Fruit fly (Drosophila melanogaster) whole organism, embryonic: ENCODE data around the gene CG31974.
A peak's percentile ranks its signal among the peaks of the same experiment; 100 is the strongest.

ENCODE experiments used
- B-H2 ChIP-seq: fragments of 200-800 bp; sonication (Bioruptor generic); optimal IDR thresholded peaks from 2 replicates; lab custom pipeline; 2018; ENCODE audit warnings: missing biosample characterization, mild to moderate bottlenecking, missing genetic modification characterization
- BEAF-32 ChIP-seq: fragments of 200-800 bp; sonication (Bioruptor generic); optimal IDR thresholded peaks from 3 replicates; lab custom pipeline; 2017; ENCODE audit warnings: missing biosample characterization, missing genetic modification characterization, mild to moderate bottlenecking, moderate library complexity, missing genetic modification reagents
- CG10267 ChIP-seq: fragments of 200-800 bp; sonication (Bioruptor generic); optimal IDR thresholded peaks from 2 replicates; lab custom pipeline; 2018; ENCODE audit warnings: missing biosample characterization, mild to moderate bottlenecking, missing genetic modification characterization, moderate library complexity
- CG12299 ChIP-seq: fragments of 200-800 bp; sonication (Bioruptor generic); optimal IDR thresholded peaks from 2 replicates; lab custom pipeline; 2018; ENCODE audit warnings: missing biosample characterization, mild to moderate bottlenecking, missing genetic modification characterization
- CG12659 ChIP-seq: fragments of 200-800 bp; sonication (Bioruptor generic); optimal IDR thresholded peaks from 3 replicates; lab custom pipeline; 2017; ENCODE audit warnings: mild to moderate bottlenecking, missing biosample characterization, missing genetic modification reagents, missing genetic modification characterization
- CG14710 ChIP-seq: fragments of 200-800 bp; sonication (Bioruptor generic); optimal IDR thresholded peaks from 3 replicates; lab custom pipeline; 2019; ENCODE audit warnings: missing biosample characterization, mild to moderate bottlenecking, missing genetic modification characterization, moderate library complexity
- CG15514 ChIP-seq: fragments of 200-800 bp; sonication (Bioruptor generic); optimal IDR thresholded peaks from 3 replicates; lab custom pipeline; 2017; ENCODE audit warnings: missing biosample characterization, missing genetic modification characterization, mild to moderate bottlenecking, moderate library complexity, missing genetic modification reagents
- CG15601 ChIP-seq: fragments of 200-800 bp; sonication (Bioruptor generic); optimal IDR thresholded peaks from 3 replicates; lab custom pipeline; 2019; ENCODE audit warnings: missing biosample characterization, mild to moderate bottlenecking, missing genetic modification characterization, moderate library complexity
- CG1603 ChIP-seq: fragments of 200-800 bp; sonication (Bioruptor generic); optimal IDR thresholded peaks from 2 replicates; lab custom pipeline; 2019; ENCODE audit warnings: missing biosample characterization, mild to moderate bottlenecking, missing genetic modification characterization, moderate library complexity
- CG1647 ChIP-seq: fragments of 200-800 bp; sonication (Bioruptor generic); optimal IDR thresholded peaks from 3 replicates; lab custom pipeline; 2016; ENCODE audit warnings: missing biosample characterization, missing genetic modification characterization
- CG17385 ChIP-seq: fragments of 200-800 bp; sonication (Bioruptor generic); optimal IDR thresholded peaks from 3 replicates; lab custom pipeline; 2018; ENCODE audit warnings: missing biosample characterization, mild to moderate bottlenecking, missing genetic modification characterization
- CG17912 ChIP-seq: fragments of 200-800 bp; sonication (Bioruptor generic); optimal IDR thresholded peaks from 2 replicates; lab custom pipeline; 2018; ENCODE audit warnings: missing biosample characterization, mild to moderate bottlenecking, missing genetic modification characterization
- CG18764 ChIP-seq: fragments of 200-800 bp; sonication (Bioruptor generic); optimal IDR thresholded peaks from 3 replicates; lab custom pipeline; 2016; ENCODE audit warnings: missing biosample characterization, missing genetic modification characterization
- CG4617 ChIP-seq: fragments of 200-800 bp; sonication (Bioruptor generic); optimal IDR thresholded peaks from 3 replicates; lab custom pipeline; 2016; ENCODE audit warnings: missing biosample characterization, missing genetic modification characterization, borderline replicate concordance
- CG7357 ChIP-seq: fragments of 200-800 bp; sonication (Bioruptor generic); IDR thresholded peaks from 3 replicates; pipeline ENCODE4 v1.3.6; 2022; ENCODE audit warnings: missing biosample characterization, missing genetic modification characterization
- CG8290 ChIP-seq, 3 experiments: fragments of 200-800 bp; sonication (Bioruptor generic); optimal IDR thresholded peaks; 2 replicates each; lab custom pipeline; 2016 to 2019; ENCODE audit warnings: missing biosample characterization in 3 of 3, missing genetic modification characterization in 3 of 3, mild to moderate bottlenecking in 2 of 3, moderate library complexity in 1 of 3
- CG9215 ChIP-seq: fragments of 200-800 bp; sonication (Bioruptor generic); IDR thresholded peaks from 2 replicates; pipeline ENCODE4 v1.3.6; 2022; ENCODE audit warnings: missing biosample characterization, missing genetic modification characterization
- CHES-1-like ChIP-seq: fragments of 200-800 bp; sonication (Bioruptor generic); optimal IDR thresholded peaks from 2 replicates; lab custom pipeline; 2016; ENCODE audit warnings: missing biosample characterization, missing genetic modification characterization
- Ets65A ChIP-seq: fragments of 200-800 bp; sonication (Bioruptor generic); peaks from one replicate; lab custom pipeline; 2016; ENCODE audit warnings: missing biosample characterization, missing genetic modification characterization
- Ets97D ChIP-seq: fragments of 200-800 bp; sonication (Bioruptor generic); optimal IDR thresholded peaks from 3 replicates; lab custom pipeline; 2016; ENCODE audit warnings: missing biosample characterization, missing genetic modification characterization
- HmgD ChIP-seq: fragments of 200-800 bp; sonication (Bioruptor generic); optimal IDR thresholded peaks from 3 replicates; lab custom pipeline; 2016; ENCODE audit warnings: missing biosample characterization, missing genetic modification characterization
- Lhr ChIP-seq: fragments of 200-800 bp; sonication (Bioruptor generic); optimal IDR thresholded peaks from 3 replicates; lab custom pipeline; 2017; ENCODE audit warnings: mild to moderate bottlenecking, missing biosample characterization, missing genetic modification reagents, missing genetic modification characterization
- MESR4 ChIP-seq: fragments of 200-800 bp; sonication (Bioruptor generic); optimal IDR thresholded peaks from 2 replicates; lab custom pipeline; 2018; ENCODE audit warnings: missing biosample characterization, mild to moderate bottlenecking, missing genetic modification characterization, moderate library complexity
- Med ChIP-seq: fragments of 200-800 bp; sonication (Bioruptor generic); peaks from one replicate; lab custom pipeline; 2016; ENCODE audit warnings: missing biosample characterization, missing genetic modification characterization, mild to moderate bottlenecking, inconsistent platforms, moderate library complexity
- Myb ChIP-seq: fragments of 200-800 bp; sonication (Bioruptor generic); optimal IDR thresholded peaks from 2 replicates; lab custom pipeline; 2016; ENCODE audit warnings: missing biosample characterization, missing genetic modification characterization
- NC2β ChIP-seq: fragments of 200-800 bp; sonication (Bioruptor generic); optimal IDR thresholded peaks from 2 replicates; lab custom pipeline; 2016; ENCODE audit warnings: missing biosample characterization, missing genetic modification characterization
- PHDP ChIP-seq: fragments of 200-800 bp; sonication (Bioruptor generic); optimal IDR thresholded peaks from 3 replicates; lab custom pipeline; 2018; ENCODE audit warnings: missing biosample characterization, mild to moderate bottlenecking, missing genetic modification characterization, moderate library complexity
- Sin3A ChIP-seq: fragments of >200 bp; optimal IDR thresholded peaks from 2 replicates; lab custom pipeline; 2018
- Sry-β ChIP-seq: fragments of 200-800 bp; sonication (Bioruptor generic); optimal IDR thresholded peaks from 2 replicates; lab custom pipeline; 2018; ENCODE audit warnings: missing biosample characterization, mild to moderate bottlenecking, missing genetic modification characterization, moderate library complexity
- Sry-δ ChIP-seq: fragments of 200-800 bp; sonication (Bioruptor generic); optimal IDR thresholded peaks from 2 replicates; lab custom pipeline; 2016; ENCODE audit warnings: missing biosample characterization, missing genetic modification characterization
- Ssrp ChIP-seq: fragments of 200-800 bp; sonication (Bioruptor generic); optimal IDR thresholded peaks from 2 replicates; lab custom pipeline; 2018; ENCODE audit warnings: missing biosample characterization, mild to moderate bottlenecking, missing genetic modification characterization, moderate library complexity
- amos ChIP-seq: fragments of 200-800 bp; sonication (Bioruptor generic); IDR thresholded peaks from 2 replicates; pipeline ENCODE4 v1.3.6; 2022; ENCODE audit warnings: missing biosample characterization, missing genetic modification characterization; ENCODE audit not compliant: partially characterized antibody
- gem ChIP-seq: fragments of 200-800 bp; sonication (Bioruptor generic); optimal IDR thresholded peaks from 2 replicates; lab custom pipeline; 2019; ENCODE audit warnings: missing biosample characterization, mild to moderate bottlenecking, missing genetic modification characterization, moderate library complexity
- gfzf ChIP-seq: fragments of 200-800 bp; sonication (Bioruptor generic); optimal IDR thresholded peaks from 2 replicates; lab custom pipeline; 2016; ENCODE audit warnings: missing biosample characterization, mild to moderate bottlenecking, missing genetic modification characterization, moderate library complexity
- gro ChIP-seq: fragments of 200-800 bp; sonication (Bioruptor generic); optimal IDR thresholded peaks from 2 replicates; lab custom pipeline; 2016; ENCODE audit warnings: missing biosample characterization, missing genetic modification characterization
- hb ChIP-seq: fragments of 200-800 bp; sonication (Bioruptor generic); IDR thresholded peaks from 3 replicates; pipeline ENCODE4 v1.3.6; 2022; ENCODE audit warnings: missing biosample characterization, missing genetic modification characterization; ENCODE audit not compliant: partially characterized antibody
- hkb ChIP-seq, 2 experiments: fragments of 200-800 bp in 1 of 2; fragments of >200 bp in 1 of 2; sonication (Bioruptor generic) in 1 of 2; IDR thresholded peaks in 1 of 2; optimal IDR thresholded peaks in 1 of 2; 2 replicates each; pipeline versions ENCODE4 v1.3.6 to Lab custom; 2017 to 2022; ENCODE audit warnings: missing biosample characterization in 1 of 2, missing genetic modification characterization in 1 of 2
- lilli ChIP-seq: fragments of 200-800 bp; sonication (Bioruptor generic); optimal IDR thresholded peaks from 3 replicates; lab custom pipeline; 2016; ENCODE audit warnings: missing biosample characterization, missing genetic modification characterization
- nerfin-1 ChIP-seq: fragments of 200-800 bp; sonication (Bioruptor generic); optimal IDR thresholded peaks from 3 replicates; lab custom pipeline; 2019; ENCODE audit warnings: missing biosample characterization, mild to moderate bottlenecking, missing genetic modification characterization, moderate library complexity
- org-1 ChIP-seq: fragments of 200-800 bp; sonication (Bioruptor generic); optimal IDR thresholded peaks from 2 replicates; lab custom pipeline; 2017; ENCODE audit warnings: missing biosample characterization, missing genetic modification characterization
- p53 ChIP-seq: fragments of 200-800 bp; sonication (Bioruptor generic); optimal IDR thresholded peaks from 2 replicates; lab custom pipeline; 2016; ENCODE audit warnings: missing biosample characterization, missing genetic modification characterization
- phol ChIP-seq: fragments of 200-800 bp; sonication (Bioruptor generic); optimal IDR thresholded peaks from 3 replicates; lab custom pipeline; 2018; ENCODE audit warnings: missing biosample characterization, mild to moderate bottlenecking, missing genetic modification characterization, moderate library complexity
- sd ChIP-seq: fragments of 200-800 bp; sonication (Bioruptor generic); optimal IDR thresholded peaks from 3 replicates; lab custom pipeline; 2018; ENCODE audit warnings: missing biosample characterization, mild to moderate bottlenecking, missing genetic modification characterization, moderate library complexity
- sens ChIP-seq: fragments of 200-800 bp; sonication (Bioruptor generic); peaks from one replicate; lab custom pipeline; 2016; ENCODE audit warnings: missing biosample characterization, missing genetic modification characterization
- sisA ChIP-seq: fragments of 200-800 bp; sonication (Bioruptor generic); IDR thresholded peaks from 2 replicates; pipeline ENCODE4 v1.3.6; 2022; ENCODE audit warnings: missing biosample characterization, missing genetic modification characterization
- sqz ChIP-seq: fragments of 200-800 bp; sonication (Bioruptor generic); optimal IDR thresholded peaks from 3 replicates; lab custom pipeline; 2018; ENCODE audit warnings: missing biosample characterization, mild to moderate bottlenecking, missing genetic modification characterization
- trem ChIP-seq: fragments of 200-800 bp; optimal IDR thresholded peaks from 3 replicates; lab custom pipeline; 2019; ENCODE audit warnings: missing biosample characterization, mild to moderate bottlenecking, missing genetic modification characterization, moderate library complexity
- twi ChIP-seq: fragments of 200-800 bp; optimal IDR thresholded peaks from 2 replicates; lab custom pipeline; 2019; ENCODE audit warnings: missing biosample characterization, mild to moderate bottlenecking, missing genetic modification characterization, moderate library complexity
- zen ChIP-seq: fragments of 200-800 bp; sonication (Bioruptor generic); optimal IDR thresholded peaks from 3 replicates; lab custom pipeline; 2018; ENCODE audit warnings: missing biosample characterization, mild to moderate bottlenecking, missing genetic modification characterization, moderate library complexity

Gene CG31974

DNA sequence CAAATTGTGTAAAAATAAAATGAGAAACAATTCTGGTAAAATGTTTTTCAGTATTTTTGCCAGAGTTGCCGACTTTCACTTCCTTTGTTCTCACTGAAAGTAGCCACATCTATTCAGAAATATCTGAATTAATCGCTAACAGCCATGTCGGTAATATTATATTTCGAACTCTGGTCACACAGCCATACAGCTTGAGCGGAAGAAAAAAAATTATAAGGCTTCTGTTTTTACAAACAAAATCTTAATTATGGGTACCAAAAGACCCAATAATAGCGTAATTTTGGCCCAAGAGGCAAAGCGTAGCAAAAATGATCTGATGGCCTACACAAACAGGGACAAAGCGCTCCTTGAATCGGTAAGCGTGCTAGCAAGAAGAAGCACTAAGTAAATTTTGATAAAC lies 13.1 kb upstream of the CG31974 start, which contains the start of gene CG3436:
Gene CG3436, plus strand, starts transcription at position 36 of the 400 bp plus-strand sequence.
- TF ChIP-seq sisA: no peak
- peak; percentile 73 for TF ChIP-seq CG15514
- peak; percentile 42 for TF ChIP-seq hkb (optimal IDR thresholded peaks at IDR 0.05; lab: Kevin White, UChicago)
- TF ChIP-seq hkb (GFP tag; IDR thresholded peaks at IDR 0.05; lab: Robert Waterston, UW): no peak
- TF ChIP-seq sqz (GFP tag; lab: Kevin White, UChicago): peak; percentile 70
- peak; percentile 58 for TF ChIP-seq Sry-δ (GFP tag; lab: Kevin White, UChicago)
- no peak for TF ChIP-seq CG8290 (GFP tag; optimal IDR thresholded peaks at IDR 0.05; lab: Kevin White, UChicago)
- peak in 1 of 2 experiments; percentile 38 for TF ChIP-seq CG8290 (tag; optimal IDR thresholded peaks at IDR 0.05; lab: Kevin White, UChicago)
- peak; percentile 82 for TF ChIP-seq Med
- TF ChIP-seq CG9215 (GFP tag; lab: Robert Waterston, UW): no peak
- TF ChIP-seq gfzf (GFP tag; lab: Kevin White, UChicago): peak; percentile 95
- TF ChIP-seq CG7357: peak; percentile 81; the same call in 2 of the 3 replicates
- peak; percentile 47 for TF ChIP-seq B-H2
- peak; percentile 67 for TF ChIP-seq HmgD (GFP tag; lab: Kevin White, UChicago)
- peak; percentile 27 for TF ChIP-seq PHDP (tag; lab: Kevin White, UChicago)
- peak; percentile 38 for TF ChIP-seq gro
- peak; percentile 59 for TF ChIP-seq trem
- TF ChIP-seq phol (tag; lab: Kevin White, UChicago): peak; percentile 52
- no peak for TF ChIP-seq twi
- TF ChIP-seq amos: no peak
- TF ChIP-seq Ets97D (GFP tag; lab: Kevin White, UChicago): peak; percentile 87
- peak; percentile 34 for TF ChIP-seq CG17912
- TF ChIP-seq lilli: peak; percentile 12
- peak; percentile 49 for TF ChIP-seq sd (tag; lab: Kevin White, UChicago)
- peak; percentile 9 for TF ChIP-seq zen (tag; lab: Kevin White, UChicago)
- TF ChIP-seq gem (tag; lab: Kevin White, UChicago): no peak
- TF ChIP-seq org-1 (GFP tag; lab: Kevin White, UChicago): no peak
- no peak for TF ChIP-seq CG18764 (GFP tag; lab: Kevin White, UChicago)
- peak; percentile 64 for TF ChIP-seq CG1603 (tag; lab: Kevin White, UChicago)
- TF ChIP-seq BEAF-32 (GFP tag; lab: Kevin White, UChicago): peak; percentile 71
- TF ChIP-seq Ets65A: peak; percentile 91
- peak; percentile 67 for TF ChIP-seq sens (GFP tag; lab: Kevin White, UChicago)
- TF ChIP-seq CG15601: peak; percentile 8
- TF ChIP-seq CG14710: peak; percentile 59
- TF ChIP-seq CG12299 (tag; lab: Kevin White, UChicago): peak; percentile 27
- TF ChIP-seq p53: peak; percentile 7
- TF ChIP-seq Sry-β (GFP tag; lab: Kevin White, UChicago): peak; percentile 66
- TF ChIP-seq CG17385: peak; percentile 95
- TF ChIP-seq nerfin-1 (tag; lab: Kevin White, UChicago): peak; percentile 16
- no peak for TF ChIP-seq CG1647 (GFP tag; lab: Kevin White, UChicago)
- peak; percentile 44 for TF ChIP-seq MESR4 (GFP tag; lab: Kevin White, UChicago)
- TF ChIP-seq hb (GFP tag; lab: Robert Waterston, UW): no peak
- peak; percentile 52 for TF ChIP-seq Lhr (GFP tag; lab: Kevin White, UChicago)
- TF ChIP-seq CG12659 (GFP tag; lab: Kevin White, UChicago): peak; percentile 68
- TF ChIP-seq Ssrp (tag; lab: Kevin White, UChicago): peak; percentile 6
- TF ChIP-seq CHES-1-like (GFP tag; lab: Kevin White, UChicago): peak; percentile 40
- peak; percentile 48 for TF ChIP-seq Myb (GFP tag; lab: Kevin White, UChicago)
- peak; percentile 44 for TF ChIP-seq Sin3A (lab: Kevin White, UChicago)
- peak; percentile 96 for TF ChIP-seq CG4617 (GFP tag; lab: Kevin White, UChicago)
- TF ChIP-seq NC2β (GFP tag; lab: Kevin White, UChicago): peak; percentile 12
- peak; percentile 31 for TF ChIP-seq CG10267 (tag; lab: Kevin White, UChicago)
